Fruit fly (Drosophila melanogaster) whole organism, embryonic: ENCODE data around the gene pes.

Experiments
- C15 ChIP-seq: fragments of 200-800 bp; sonication (Bioruptor generic); IDR thresholded peaks from 3 replicates; pipeline ENCODE4 v1.3.6; 2022; ENCODE audit warnings: missing biosample characterization, missing genetic modification characterization
- CG11247 ChIP-seq: fragments of 200-800 bp; sonication (Bioruptor generic); IDR thresholded peaks from 2 replicates; pipeline ENCODE4 v1.3.6; 2022; ENCODE audit warnings: missing biosample characterization, missing genetic modification characterization
- CG11696 ChIP-seq: fragments of 200-800 bp; sonication (Bioruptor generic); IDR thresholded peaks from 2 replicates; pipeline ENCODE4 v1.3.6; 2022; ENCODE audit warnings: missing biosample characterization, missing genetic modification characterization
- CG12104 ChIP-seq: fragments of 200-800 bp; sonication (Bioruptor generic); optimal IDR thresholded peaks from 3 replicates; lab custom pipeline; 2016; ENCODE audit warnings: missing biosample characterization, missing genetic modification characterization
- CG13123 ChIP-seq: fragments of 200-800 bp; sonication (Bioruptor generic); optimal IDR thresholded peaks from 2 replicates; lab custom pipeline; 2016; ENCODE audit warnings: missing biosample characterization, missing genetic modification characterization
- CG14667 ChIP-seq: fragments of 200-800 bp; sonication (Bioruptor generic); IDR thresholded peaks from 2 replicates; pipeline ENCODE4 v1.3.6; 2022; ENCODE audit warnings: missing biosample characterization, missing genetic modification characterization
- CG1603 ChIP-seq: fragments of 200-800 bp; sonication (Bioruptor generic); optimal IDR thresholded peaks from 2 replicates; lab custom pipeline; 2019; ENCODE audit warnings: missing biosample characterization, mild to moderate bottlenecking, missing genetic modification characterization, moderate library complexity
- CG16813 ChIP-seq: fragments of 200-800 bp; sonication (Bioruptor generic); IDR thresholded peaks from 3 replicates; pipeline ENCODE4 v1.3.6; 2022; ENCODE audit warnings: missing biosample characterization, missing genetic modification characterization; ENCODE audit not compliant: partially characterized antibody
- CG18476 ChIP-seq: fragments of 200-800 bp; sonication (Bioruptor generic); optimal IDR thresholded peaks from 2 replicates; lab custom pipeline; 2016; ENCODE audit warnings: missing biosample characterization, mild to moderate bottlenecking, missing genetic modification characterization
- CG2199 ChIP-seq: fragments of 200-800 bp; sonication (Bioruptor generic); IDR thresholded peaks from 3 replicates; pipeline ENCODE4 v1.3.6; 2022; ENCODE audit warnings: missing biosample characterization, missing genetic modification characterization
- CG32767 ChIP-seq: fragments of 200-800 bp; sonication (Bioruptor generic); IDR thresholded peaks from 2 replicates; pipeline ENCODE4 v1.3.6; 2022; ENCODE audit warnings: missing biosample characterization, missing genetic modification characterization
- CG3281 ChIP-seq: fragments of 200-800 bp; sonication (Bioruptor generic); optimal IDR thresholded peaks from 3 replicates; lab custom pipeline; 2017; ENCODE audit warnings: missing biosample characterization, mild to moderate bottlenecking, missing genetic modification characterization
- CG33213 ChIP-seq: fragments of 200-800 bp; sonication (Bioruptor generic); optimal IDR thresholded peaks from 3 replicates; lab custom pipeline; 2016; ENCODE audit warnings: missing biosample characterization, missing genetic modification characterization
- CG3407 ChIP-seq: fragments of 200-800 bp; sonication (Bioruptor generic); optimal IDR thresholded peaks from 2 replicates; lab custom pipeline; 2018; ENCODE audit warnings: missing biosample characterization, mild to moderate bottlenecking, missing genetic modification characterization
- CG34422 ChIP-seq: fragments of 200-800 bp; sonication (Bioruptor generic); IDR thresholded peaks from 3 replicates; pipeline ENCODE4 v1.3.6; 2022; ENCODE audit warnings: missing biosample characterization, missing genetic modification characterization
- CG42726 ChIP-seq: fragments of 200-800 bp; sonication (Bioruptor generic); IDR thresholded peaks from 2 replicates; pipeline ENCODE4 v1.3.6; 2022; ENCODE audit warnings: missing biosample characterization, missing genetic modification characterization; ENCODE audit not compliant: partially characterized antibody
- CG4328 ChIP-seq: fragments of 200-800 bp; sonication (Bioruptor generic); optimal IDR thresholded peaks from 3 replicates; lab custom pipeline; 2017; ENCODE audit warnings: missing biosample characterization, missing genetic modification reagents, missing genetic modification characterization
- CG4617 ChIP-seq: fragments of 200-800 bp; sonication (Bioruptor generic); optimal IDR thresholded peaks from 3 replicates; lab custom pipeline; 2016; ENCODE audit warnings: missing biosample characterization, missing genetic modification characterization, borderline replicate concordance
- CG4854 ChIP-seq: fragments of 200-800 bp; sonication (Bioruptor generic); optimal IDR thresholded peaks from 2 replicates; lab custom pipeline; 2016; ENCODE audit warnings: missing biosample characterization, missing genetic modification characterization, inconsistent platforms
- CG8388 ChIP-seq: fragments of 200-800 bp; sonication (Bioruptor generic); optimal IDR thresholded peaks from 2 replicates; lab custom pipeline; 2019; ENCODE audit warnings: missing biosample characterization, mild to moderate bottlenecking, missing genetic modification characterization, moderate library complexity
- CG8478 ChIP-seq: fragments of >200 bp; optimal IDR thresholded peaks from 2 replicates; lab custom pipeline; 2018
- Dek ChIP-seq: fragments of 200-800 bp; sonication (Bioruptor generic); optimal IDR thresholded peaks from 3 replicates; lab custom pipeline; 2019; ENCODE audit warnings: missing biosample characterization, mild to moderate bottlenecking, missing genetic modification characterization, moderate library complexity
- Drgx ChIP-seq: fragments of 200-800 bp; sonication (Bioruptor generic); IDR thresholded peaks from 2 replicates; pipeline ENCODE4 v1.3.6; 2022; ENCODE audit warnings: missing biosample characterization, missing genetic modification characterization
- E2f1 ChIP-seq: fragments of 200-800 bp; sonication (Bioruptor generic); IDR thresholded peaks from 2 replicates; pipeline ENCODE4 v1.3.6; 2022; ENCODE audit warnings: missing biosample characterization, missing genetic modification characterization
- E2f2 ChIP-seq: fragments of 200-800 bp; sonication (Bioruptor generic); IDR thresholded peaks from 2 replicates; pipeline ENCODE4 v1.3.6; 2022; ENCODE audit warnings: missing biosample characterization, missing genetic modification characterization
- Gug ChIP-seq: fragments of 200-800 bp; sonication (Bioruptor generic); IDR thresholded peaks from 4 replicates; pipeline ENCODE4 v1.3.6; 2022; ENCODE audit warnings: missing biosample characterization, missing genetic modification characterization
- HLHmδ ChIP-seq: fragments of 200-800 bp; sonication (Bioruptor generic); optimal IDR thresholded peaks from 2 replicates; lab custom pipeline; 2018; ENCODE audit warnings: missing biosample characterization, mild to moderate bottlenecking, missing genetic modification characterization, moderate library complexity
- Hr78 ChIP-seq, 2 experiments: fragments of 200-800 bp in 1 of 2; fragments of >200 bp in 1 of 2; sonication (Bioruptor generic) in 1 of 2; optimal IDR thresholded peaks; 2 replicates each; lab custom pipeline; 2017 to 2019; ENCODE audit warnings: missing biosample characterization in 2 of 2, missing genetic modification characterization in 2 of 2, mild to moderate bottlenecking in 1 of 2, moderate library complexity in 1 of 2
- Jarid2 ChIP-seq: fragments of 200-800 bp; sonication (Bioruptor generic); optimal IDR thresholded peaks from 3 replicates; lab custom pipeline; 2017; ENCODE audit warnings: mild to moderate bottlenecking, missing biosample characterization, missing genetic modification reagents, missing genetic modification characterization
- MBD-R2 ChIP-seq: fragments of 200-800 bp; sonication (Bioruptor generic); IDR thresholded peaks from 2 replicates; pipeline ENCODE4 v1.3.6; 2022; ENCODE audit warnings: missing biosample characterization, missing genetic modification characterization
- Max ChIP-seq: fragments of 200-800 bp; sonication (Bioruptor generic); optimal IDR thresholded peaks from 2 replicates; lab custom pipeline; 2016; ENCODE audit warnings: missing biosample characterization, mild to moderate bottlenecking, missing genetic modification characterization
- NC2α ChIP-seq: fragments of 200-800 bp; sonication (Bioruptor generic); optimal IDR thresholded peaks from 2 replicates; lab custom pipeline; 2016; ENCODE audit warnings: missing biosample characterization, missing genetic modification characterization
- YL-1 ChIP-seq: fragments of 200-800 bp; sonication (Bioruptor generic); optimal IDR thresholded peaks from 3 replicates; lab custom pipeline; 2017; ENCODE audit warnings: missing biosample characterization, mild to moderate bottlenecking, missing genetic modification characterization
- abd-A ChIP-seq: fragments of 200-800 bp; sonication (Bioruptor generic); optimal IDR thresholded peaks from 3 replicates; lab custom pipeline; 2019; ENCODE audit warnings: missing biosample characterization, mild to moderate bottlenecking, missing genetic modification characterization, moderate library complexity
- al ChIP-seq: fragments of 200-800 bp; sonication (Bioruptor generic); IDR thresholded peaks from 2 replicates; pipeline ENCODE4 v1.3.6; 2022; ENCODE audit warnings: missing biosample characterization, missing genetic modification characterization
- az2 ChIP-seq: fragments of 200-800 bp; sonication (Bioruptor generic); optimal IDR thresholded peaks from 3 replicates; lab custom pipeline; 2016; ENCODE audit warnings: missing biosample characterization, missing genetic modification characterization
- cad ChIP-seq: fragments of >200 bp; optimal IDR thresholded peaks from 2 replicates; lab custom pipeline; 2017; ENCODE audit warnings: missing biosample characterization, missing genetic modification characterization
- crp ChIP-seq, 2 experiments: fragments of 200-800 bp; sonication (Bioruptor generic); optimal IDR thresholded peaks; 2 replicates in 1 of 2; 3 replicates in 1 of 2; lab custom pipeline; 2017; ENCODE audit warnings: missing biosample characterization in 2 of 2, missing genetic modification characterization in 2 of 2, mild to moderate bottlenecking in 1 of 2, moderate library complexity in 1 of 2
- fru ChIP-seq: fragments of >200 bp; optimal IDR thresholded peaks from 2 replicates; lab custom pipeline; 2017
- her ChIP-seq: fragments of 200-800 bp; sonication (Bioruptor generic); optimal IDR thresholded peaks from 2 replicates; lab custom pipeline; 2016; ENCODE audit warnings: missing biosample characterization, missing genetic modification characterization
- insv ChIP-seq, 2 experiments: fragments of 200-800 bp; sonication (Bioruptor generic); optimal IDR thresholded peaks; 3 replicates each; lab custom pipeline; 2016 to 2018; ENCODE audit warnings: missing biosample characterization in 2 of 2, missing genetic modification characterization in 2 of 2
- knrl ChIP-seq: fragments of 200-800 bp; sonication (Bioruptor generic); IDR thresholded peaks from 3 replicates; pipeline ENCODE4 v1.3.6; 2022; ENCODE audit warnings: missing biosample characterization, missing genetic modification characterization; ENCODE audit not compliant: partially characterized antibody
- mam ChIP-seq: fragments of 200-800 bp; sonication (Bioruptor generic); optimal IDR thresholded peaks from 3 replicates; lab custom pipeline; 2016; ENCODE audit warnings: missing biosample characterization, missing genetic modification characterization
- nerfin-2 ChIP-seq: fragments of 200-800 bp; sonication (Bioruptor generic); IDR thresholded peaks from 2 replicates; pipeline ENCODE4 v1.3.6; 2022; ENCODE audit warnings: missing biosample characterization, missing genetic modification characterization; ENCODE audit not compliant: partially characterized antibody
- pb ChIP-seq: fragments of 200-800 bp; sonication (Bioruptor generic); optimal IDR thresholded peaks from 3 replicates; lab custom pipeline; 2016; ENCODE audit warnings: missing biosample characterization, missing genetic modification characterization
- pita ChIP-seq: fragments of 200-800 bp; sonication (Bioruptor generic); optimal IDR thresholded peaks from 2 replicates; lab custom pipeline; 2017; ENCODE audit warnings: missing biosample characterization, mild to moderate bottlenecking, missing genetic modification characterization
- sr ChIP-seq: fragments of 200-800 bp; sonication (Bioruptor generic); IDR thresholded peaks from 3 replicates; pipeline ENCODE4 v1.3.6; 2022; ENCODE audit warnings: missing biosample characterization, missing genetic modification characterization
- tna ChIP-seq: fragments of 200-800 bp; sonication (Bioruptor generic); IDR thresholded peaks from 2 replicates; pipeline ENCODE4 v1.3.6; 2022; ENCODE audit warnings: missing biosample characterization, missing genetic modification characterization; ENCODE audit not compliant: partially characterized antibody
- trh ChIP-seq: fragments of 200-800 bp; sonication (Bioruptor generic); optimal IDR thresholded peaks from 2 replicates; lab custom pipeline; 2016; ENCODE audit warnings: missing biosample characterization, missing genetic modification characterization
- vvl ChIP-seq: fragments of 200-800 bp; sonication (Bioruptor generic); IDR thresholded peaks from 2 replicates; pipeline ENCODE4 v1.3.6; 2022; ENCODE audit warnings: missing biosample characterization, missing genetic modification characterization
- zf30C ChIP-seq: fragments of 200-800 bp; sonication (Bioruptor generic); optimal IDR thresholded peaks from 3 replicates; lab custom pipeline; 2018; ENCODE audit warnings: missing biosample characterization, mild to moderate bottlenecking, missing genetic modification characterization

The pes gene

DNA sequence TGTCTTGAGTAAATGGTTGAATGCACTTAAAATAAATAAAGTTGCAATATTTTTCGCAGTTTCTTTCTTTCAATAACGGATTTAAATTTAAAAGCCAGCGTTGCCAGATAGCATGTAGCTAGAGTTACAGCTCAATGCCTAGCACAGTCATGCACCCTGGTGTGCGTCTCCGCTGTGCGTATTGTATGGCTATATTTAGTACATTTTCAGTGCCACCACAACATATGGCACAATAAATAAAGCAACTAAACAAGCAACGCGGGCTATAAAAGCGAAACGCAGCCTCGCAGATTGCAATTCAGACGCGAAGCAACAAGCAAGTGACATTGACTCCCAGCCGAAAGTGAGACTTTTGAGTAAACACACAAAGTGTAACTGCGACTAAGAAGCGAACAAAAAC lies 4.7 kb upstream of the pes start, which contains the start of gene Sirup (continued):
- TF ChIP-seq CG8388 (GFP tag; lab: Kevin White, UChicago), result no peak
- peak; percentile 45; the same call in 1 of the 2 replicates for TF ChIP-seq CG11247 (GFP tag; lab: Robert Waterston, UW)
- no peak for TF ChIP-seq C15 (GFP tag; lab: Robert Waterston, UW)
- TF ChIP-seq NC2α (GFP tag; lab: Kevin White, UChicago), result peak; percentile 15
- peak; percentile 9 for TF ChIP-seq YL-1 (GFP tag; lab: Kevin White, UChicago)
- peak; percentile 47; the same call in 1 of the 3 replicates for TF ChIP-seq knrl (GFP tag; lab: Robert Waterston, UW)
- peak; percentile 29; the same call in 1 of the 2 replicates for TF ChIP-seq E2f1 (GFP tag; lab: Robert Waterston, UW)
- peak; percentile 62 for TF ChIP-seq CG33213
- no peak for TF ChIP-seq Gug
- no peak for TF ChIP-seq CG12104 (GFP tag; lab: Kevin White, UChicago)
- TF ChIP-seq fru, result no peak
- peak; percentile 37 for TF ChIP-seq vvl (GFP tag; lab: Robert Waterston, UW)
- peak; percentile 19; the same call in 1 of the 3 replicates for TF ChIP-seq CG16813
- TF ChIP-seq her (GFP tag; lab: Kevin White, UChicago), result no peak
- TF ChIP-seq CG42726 (GFP tag; lab: Robert Waterston, UW), result peak; percentile 64; the same call in 1 of the 2 replicates
- TF ChIP-seq az2 (GFP tag; lab: Kevin White, UChicago), result no peak
- peak; percentile 27 for TF ChIP-seq Dek (tag; lab: Kevin White, UChicago)
- no peak for TF ChIP-seq zf30C (GFP tag; lab: Kevin White, UChicago)
- TF ChIP-seq CG13123, result no peak
- peak; percentile 89 for TF ChIP-seq MBD-R2
- no peak for TF ChIP-seq trh (GFP tag; lab: Kevin White, UChicago)
- TF ChIP-seq CG1603 (tag; lab: Kevin White, UChicago), result peak; percentile 60
- peak; percentile 47 for TF ChIP-seq Drgx (GFP tag; lab: Robert Waterston, UW)
- peak; percentile 3 for TF ChIP-seq CG4617 (GFP tag; lab: Kevin White, UChicago)
- TF ChIP-seq abd-A, result peak; percentile 77
- TF ChIP-seq al (GFP tag; lab: Robert Waterston, UW), result no peak
- peak; percentile 38; the same call in 1 of the 2 replicates for TF ChIP-seq nerfin-2
- TF ChIP-seq CG14667 (GFP tag; lab: Robert Waterston, UW), result no peak
- TF ChIP-seq CG18476 (GFP tag; lab: Kevin White, UChicago), result no peak
- TF ChIP-seq tna, result peak; percentile 54; the same call in 1 of the 2 replicates
- TF ChIP-seq CG4854, result no peak
- no peak for TF ChIP-seq Jarid2 (GFP tag; lab: Kevin White, UChicago)
- TF ChIP-seq HLHmδ (GFP tag; lab: Kevin White, UChicago), result no peak
- no peak for TF ChIP-seq mam (GFP tag; lab: Kevin White, UChicago)
- TF ChIP-seq pb (GFP tag; lab: Kevin White, UChicago), result no peak
- no peak for TF ChIP-seq CG3281 (GFP tag; lab: Kevin White, UChicago)
- TF ChIP-seq CG34422 (GFP tag; lab: Robert Waterston, UW), result peak; percentile 52; the same call in 1 of the 3 replicates
- no peak for TF ChIP-seq Max
- TF ChIP-seq sr (GFP tag; lab: Robert Waterston, UW), result 0 out of 3 replicates have a peak, but pooled peaks have one; percentile 15
- TF ChIP-seq CG4328 (GFP tag; lab: Kevin White, UChicago), result no peak
- no peak for TF ChIP-seq CG11696 (GFP tag; lab: Robert Waterston, UW)
- peak; percentile 32 to 86 for TF ChIP-seq crp (GFP tag; optimal IDR thresholded peaks at IDR 0.05; lab: Kevin White, UChicago)
- peak in 1 of 2 experiments; percentile 19 for TF ChIP-seq insv (GFP tag; optimal IDR thresholded peaks at IDR 0.05; lab: Kevin White, UChicago)
- peak; percentile 21 for TF ChIP-seq cad (GFP tag; lab: Kevin White, UChicago)
- no peak for TF ChIP-seq CG32767 (GFP tag; lab: Robert Waterston, UW)
- no peak for TF ChIP-seq Hr78 (GFP tag; optimal IDR thresholded peaks at IDR 0.05; lab: Kevin White, UChicago)
- TF ChIP-seq pita, result peak; percentile 80
- TF ChIP-seq E2f2, result peak; percentile 94
- peak; percentile 18 for TF ChIP-seq CG8478
- peak; percentile 89 for TF ChIP-seq CG2199 (GFP tag; lab: Robert Waterston, UW)
- no peak for TF ChIP-seq CG3407 (GFP tag; lab: Kevin White, UChicago)
